Worm (Caenorhabditis elegans): Measurements from ENCODE around the gene str-166.

Gene str-166

DNA sequence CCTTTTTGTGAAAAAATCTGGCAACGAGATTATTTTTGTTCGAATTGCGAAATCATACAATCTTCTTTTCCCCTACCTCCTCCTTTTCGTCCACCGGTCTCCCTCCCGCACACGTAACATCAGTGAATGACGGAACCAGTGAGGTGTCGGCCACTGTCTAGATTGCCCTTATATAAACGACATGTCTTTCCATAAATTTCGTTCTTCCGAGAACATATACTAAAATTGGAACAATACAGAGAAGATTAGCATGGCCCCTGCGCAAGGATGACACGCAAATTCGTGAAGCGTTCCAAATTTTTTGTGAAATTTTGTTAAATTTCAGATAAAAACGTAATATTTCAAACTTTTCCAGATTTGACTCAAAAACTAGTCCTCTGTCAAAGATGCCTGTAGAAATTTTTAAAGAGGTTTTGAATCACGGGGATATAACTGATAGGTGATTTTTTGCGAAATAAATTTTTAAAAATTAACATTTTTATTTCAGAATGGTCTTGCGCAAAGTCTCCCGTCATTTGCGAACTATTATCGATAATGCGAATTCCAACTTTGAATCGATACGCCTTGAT lies 46.8 kb downstream of the str-166 start (continued):
- no peak for TF ChIP-seq madf-8 (GFP tag; conservative IDR thresholded peaks at IDR 0.05)
- no peak for TF ChIP-seq repo-1 (tag; optimal IDR thresholded peaks at IDR 0.05)
- no peak for TF ChIP-seq lsy-27 (tag; optimal IDR thresholded peaks at IDR 0.05; ENCODE audit: borderline replicate concordance, insufficient read depth)
- no peak; the same call in none of the 2 replicates for TF ChIP-seq rcor-1 (GFP tag; IDR thresholded peaks at IDR 0.05)
- TF ChIP-seq Y53F4B.3 (GFP tag; IDR thresholded peaks at IDR 0.05): no peak
- no peak for TF ChIP-seq bed-1 (GFP tag; IDR thresholded peaks at IDR 0.05)
- TF ChIP-seq D2030.7 (GFP tag; IDR thresholded peaks at IDR 0.05): no peak; the same call in 1 of the 2 replicates
- no peak for TF ChIP-seq ceh-27 (GFP tag; optimal IDR thresholded peaks at IDR 0.05)
- no peak for TF ChIP-seq mel-28 (tag; optimal IDR thresholded peaks at IDR 0.05; ENCODE audit: borderline replicate concordance)
- no peak for TF ChIP-seq lin-40 (tag; optimal IDR thresholded peaks at IDR 0.05)
- peak; percentile 61 for TF ChIP-seq B0261.1 (tag; optimal IDR thresholded peaks at IDR 0.05)
- TF ChIP-seq F49E8.2 (tag; optimal IDR thresholded peaks at IDR 0.05; ENCODE audit: insufficient read depth): peak; percentile 71
- no peak for TF ChIP-seq akir-1 (GFP tag; optimal IDR thresholded peaks at IDR 0.05)
- TF ChIP-seq egrh-3 (GFP tag; IDR thresholded peaks at IDR 0.05): no peak
- TF ChIP-seq ekl-4 (GFP tag; IDR thresholded peaks at IDR 0.05): no peak; the same call in 1 of the 2 replicates
- TF ChIP-seq F33H1.4 (GFP tag; IDR thresholded peaks at IDR 0.05): peak; percentile 46
- TF ChIP-seq Y95B8A.8 (GFP tag; IDR thresholded peaks at IDR 0.05): no peak
- peak; percentile 37 for TF ChIP-seq him-1 (tag; optimal IDR thresholded peaks at IDR 0.05)
- no peak for TF ChIP-seq efl-1 (GFP tag; optimal IDR thresholded peaks at IDR 0.05)
- no peak for TF ChIP-seq F22D6.2 (tag; optimal IDR thresholded peaks at IDR 0.05)
- no peak for TF ChIP-seq nhr-80 (tag; optimal IDR thresholded peaks at IDR 0.05)
- TF ChIP-seq unc-130 (GFP tag; optimal IDR thresholded peaks at IDR 0.05): no peak
- no peak for TF ChIP-seq dpff-1 (tag; optimal IDR thresholded peaks at IDR 0.05)
- TF ChIP-seq B0035.1 (tag; optimal IDR thresholded peaks at IDR 0.05): no peak
- no peak for TF ChIP-seq sea-2 (GFP tag; IDR thresholded peaks at IDR 0.05)
- TF ChIP-seq C06A6.2 (GFP tag; conservative IDR thresholded peaks at IDR 0.05): no peak
- peak; percentile 19 for TF ChIP-seq ZK185.1 (tag; optimal IDR thresholded peaks at IDR 0.05; ENCODE audit: poor library complexity, severe bottlenecking)
- TF ChIP-seq tlf-1 (GFP tag; optimal IDR thresholded peaks at IDR 0.05): peak; percentile 11
- TF ChIP-seq zfh-2 (GFP tag; conservative IDR thresholded peaks at IDR 0.05): no peak
- peak; percentile 46; the same call in 1 of the 2 replicates for TF ChIP-seq ceh-100 (GFP tag; IDR thresholded peaks at IDR 0.05)
- TF ChIP-seq Y79H2A.3 (GFP tag; conservative IDR thresholded peaks at IDR 0.05): no peak
- 0 out of 2 replicates have a peak, but pooled peaks have one; percentile 57 for TF ChIP-seq aptf-3 (GFP tag; IDR thresholded peaks at IDR 0.05)
- no peak for TF ChIP-seq tbx-9 (tag; optimal IDR thresholded peaks at IDR 0.05; ENCODE audit: borderline replicate concordance)
- no peak for TF ChIP-seq cebp-2 (GFP tag; IDR thresholded peaks at IDR 0.05)
- no peak for TF ChIP-seq F37B4.10 (GFP tag; IDR thresholded peaks at IDR 0.05)
- no peak for TF ChIP-seq bed-2 (GFP tag; IDR thresholded peaks at IDR 0.05)
- peak; percentile 91 for TF ChIP-seq lin-26 (GFP tag; IDR thresholded peaks at IDR 0.05)
- peak; percentile 65; the same call in 1 of the 2 replicates for TF ChIP-seq ceh-40 (GFP tag; IDR thresholded peaks at IDR 0.05)
- TF ChIP-seq hmg-1.2 (GFP tag; IDR thresholded peaks at IDR 0.05): peak; percentile 80
- peak in 1 of 2 experiments; percentile 39 for TF ChIP-seq let-607 (tag; optimal IDR thresholded peaks at IDR 0.05)
- TF ChIP-seq nhr-27 (tag; optimal IDR thresholded peaks at IDR 0.05): no peak
- no peak for TF ChIP-seq chd-7 (tag; optimal IDR thresholded peaks at IDR 0.05)
- peak; percentile 18 for TF ChIP-seq madf-10 (tag; optimal IDR thresholded peaks at IDR 0.05)
- TF ChIP-seq pbrm-1 (GFP tag; IDR thresholded peaks at IDR 0.05): no peak
- TF ChIP-seq F57C9.4 (tag; optimal IDR thresholded peaks at IDR 0.05): no peak
- TF ChIP-seq somi-1 (GFP tag; optimal IDR thresholded peaks at IDR 0.05): no peak
- peak; percentile 22 for TF ChIP-seq ztf-26 (tag; optimal IDR thresholded peaks at IDR 0.05)
- no peak for TF ChIP-seq sdz-38 (tag; optimal IDR thresholded peaks at IDR 0.05)

Measured in whole organism, young adult.